Fruit fly (Drosophila melanogaster): Measurements from ENCODE around the gene CG13895.

The CG13895 gene

dm6 chr3L:746345-746932, 38.4 kb upstream of the CG13895 start:
- no peak for TF ChIP-seq tj (GFP tag; optimal IDR thresholded peaks at IDR 0.05)
- TF ChIP-seq Clk (GFP tag; optimal IDR thresholded peaks at IDR 0.05), result no peak
- TF ChIP-seq CG5204 (GFP tag; optimal IDR thresholded peaks at IDR 0.05), result no peak
- TF ChIP-seq pad (GFP tag; optimal IDR thresholded peaks at IDR 0.05), result no peak
- TF ChIP-seq ovo (GFP tag; optimal IDR thresholded peaks at IDR 0.05), result no peak
- TF ChIP-seq CG7101 (tag; optimal IDR thresholded peaks at IDR 0.05), result no peak
- TF ChIP-seq CG33017 (tag; optimal IDR thresholded peaks at IDR 0.05), result no peak
- TF ChIP-seq Hr96 (GFP tag; optimal IDR thresholded peaks at IDR 0.05), result no peak
- no peak for TF ChIP-seq CG14711 (tag; optimal IDR thresholded peaks at IDR 0.05)

dm6 chr3L:745222-745942, 37.4 kb upstream of the CG13895 start:
- no peak for TF ChIP-seq CG7101 (tag; optimal IDR thresholded peaks at IDR 0.05)
- TF ChIP-seq CG1620 (GFP tag; optimal IDR thresholded peaks at IDR 0.05), result no peak
- no peak for TF ChIP-seq CG12768 (GFP tag; optimal IDR thresholded peaks at IDR 0.05)
- no peak for TF ChIP-seq bab1 (GFP tag; optimal IDR thresholded peaks at IDR 0.05)
- TF ChIP-seq tj (GFP tag; optimal IDR thresholded peaks at IDR 0.05), result no peak
- no peak for TF ChIP-seq CG14711 (tag; optimal IDR thresholded peaks at IDR 0.05)
- TF ChIP-seq CG7045 (GFP tag; optimal IDR thresholded peaks at IDR 0.05), result no peak

- TF ChIP-seq cnc (optimal IDR thresholded peaks at IDR 0.05), result no peak
- TF ChIP-seq CG7101 (tag; optimal IDR thresholded peaks at IDR 0.05), result no peak
- no peak for TF ChIP-seq toe (GFP tag; optimal IDR thresholded peaks at IDR 0.05)
- TF ChIP-seq CG12768 (GFP tag; optimal IDR thresholded peaks at IDR 0.05), result no peak
- no peak for TF ChIP-seq CG1620 (GFP tag; optimal IDR thresholded peaks at IDR 0.05)
- TF ChIP-seq CG11617 (GFP tag; optimal IDR thresholded peaks at IDR 0.05), result no peak
- TF ChIP-seq kay (GFP tag; ENCODE audit: borderline replicate concordance), result no peak
- TF ChIP-seq Hr96 (GFP tag; optimal IDR thresholded peaks at IDR 0.05), result no peak
- TF ChIP-seq Crg-1 (GFP tag; optimal IDR thresholded peaks at IDR 0.05), result no peak
- TF ChIP-seq Clk (GFP tag; optimal IDR thresholded peaks at IDR 0.05), result no peak
Observed at dm6 chr3L:744290-744804, 36.3 kb upstream of the CG13895 start.

dm6 chr3L:743155-743554, 35.1 kb upstream of the CG13895 start:
- no peak for TF ChIP-seq CG1620 (GFP tag; optimal IDR thresholded peaks at IDR 0.05)
- TF ChIP-seq Mnt (GFP tag; optimal IDR thresholded peaks at IDR 0.05), result no peak
- TF ChIP-seq Hr96 (GFP tag; optimal IDR thresholded peaks at IDR 0.05), result no peak
- TF ChIP-seq cic (GFP tag; optimal IDR thresholded peaks at IDR 0.05), result no peak
- no peak for TF ChIP-seq tj (GFP tag; optimal IDR thresholded peaks at IDR 0.05)
- no peak for TF ChIP-seq CG5204 (GFP tag; optimal IDR thresholded peaks at IDR 0.05)
- TF ChIP-seq CG12768 (GFP tag; optimal IDR thresholded peaks at IDR 0.05), result no peak
- TF ChIP-seq Crg-1 (GFP tag; optimal IDR thresholded peaks at IDR 0.05), result no peak
- TF ChIP-seq Clk (GFP tag; optimal IDR thresholded peaks at IDR 0.05), result no peak
- no peak for TF ChIP-seq toe (GFP tag; optimal IDR thresholded peaks at IDR 0.05)
- no peak for TF ChIP-seq cnc (optimal IDR thresholded peaks at IDR 0.05)
- TF ChIP-seq kay (GFP tag; ENCODE audit: borderline replicate concordance), result no peak
- TF ChIP-seq ovo (GFP tag; optimal IDR thresholded peaks at IDR 0.05), result no peak
- TF ChIP-seq pad (GFP tag; optimal IDR thresholded peaks at IDR 0.05), result no peak
- no peak for TF ChIP-seq bab1 (GFP tag; optimal IDR thresholded peaks at IDR 0.05)
- TF ChIP-seq CG11617 (GFP tag; optimal IDR thresholded peaks at IDR 0.05), result no peak

- no peak for TF ChIP-seq CG14711 (tag; optimal IDR thresholded peaks at IDR 0.05)
- no peak for TF ChIP-seq ovo (GFP tag; optimal IDR thresholded peaks at IDR 0.05)
- no peak for TF ChIP-seq pad (GFP tag; optimal IDR thresholded peaks at IDR 0.05)
- TF ChIP-seq cic (GFP tag; optimal IDR thresholded peaks at IDR 0.05), result no peak
- no peak for TF ChIP-seq CG7101 (tag; optimal IDR thresholded peaks at IDR 0.05)
- TF ChIP-seq CG5204 (GFP tag; optimal IDR thresholded peaks at IDR 0.05), result no peak
- TF ChIP-seq CG11617 (GFP tag; optimal IDR thresholded peaks at IDR 0.05), result no peak
- TF ChIP-seq CG7045 (GFP tag; optimal IDR thresholded peaks at IDR 0.05), result no peak
- no peak for TF ChIP-seq tj (GFP tag; optimal IDR thresholded peaks at IDR 0.05)
- TF ChIP-seq Hr96 (GFP tag; optimal IDR thresholded peaks at IDR 0.05), result no peak
- no peak for TF ChIP-seq cnc (optimal IDR thresholded peaks at IDR 0.05)
- TF ChIP-seq Mnt (GFP tag; optimal IDR thresholded peaks at IDR 0.05), result no peak
- TF ChIP-seq Clk (GFP tag; optimal IDR thresholded peaks at IDR 0.05), result no peak
Observed at dm6 chr3L:742389-742951, 34.5 kb upstream of the CG13895 start.

- TF ChIP-seq CG33017 (tag; optimal IDR thresholded peaks at IDR 0.05), result no peak
- no peak for TF ChIP-seq CG7045 (GFP tag; optimal IDR thresholded peaks at IDR 0.05)
- no peak for TF ChIP-seq Mnt (GFP tag; optimal IDR thresholded peaks at IDR 0.05)
- TF ChIP-seq tj (GFP tag; optimal IDR thresholded peaks at IDR 0.05), result no peak
- TF ChIP-seq Crg-1 (GFP tag; optimal IDR thresholded peaks at IDR 0.05), result no peak
- no peak for TF ChIP-seq Hr96 (GFP tag; optimal IDR thresholded peaks at IDR 0.05)
- no peak for TF ChIP-seq cic (GFP tag; optimal IDR thresholded peaks at IDR 0.05)
- no peak for TF ChIP-seq CG12768 (GFP tag; optimal IDR thresholded peaks at IDR 0.05)
- TF ChIP-seq CG14711 (tag; optimal IDR thresholded peaks at IDR 0.05), result no peak
- TF ChIP-seq kay (GFP tag; ENCODE audit: borderline replicate concordance), result no peak
- no peak for TF ChIP-seq toe (GFP tag; optimal IDR thresholded peaks at IDR 0.05)
- TF ChIP-seq bab1 (GFP tag; optimal IDR thresholded peaks at IDR 0.05), result no peak
- no peak for TF ChIP-seq ovo (GFP tag; optimal IDR thresholded peaks at IDR 0.05)
- no peak for TF ChIP-seq CG5204 (GFP tag; optimal IDR thresholded peaks at IDR 0.05)
- TF ChIP-seq CG11617 (GFP tag; optimal IDR thresholded peaks at IDR 0.05), result no peak
- TF ChIP-seq CG1620 (GFP tag; optimal IDR thresholded peaks at IDR 0.05), result no peak
Observed at dm6 chr3L:741687-742086, 33.7 kb upstream of the CG13895 start.
